Worm (Caenorhabditis elegans) whole organism, L4/young adult: ENCODE data around the gene T21C12.4.

ENCODE experiments used
- W03F9.2 ChIP-seq: fragments of 150-350 bp; optimal IDR thresholded peaks from 2 replicates; lab custom pipeline; 2014; ENCODE audit warnings: missing biosample characterization, missing genetic modification characterization
- dao-5 ChIP-seq: sonication (generic microtip); optimal IDR thresholded peaks from 2 replicates; lab custom pipeline; 2016; ENCODE audit warnings: missing genotype, missing genetic modification characterization, moderate library complexity, missing compliant biosample characterization
- him-1 ChIP-seq: sonication (generic microtip); optimal IDR thresholded peaks from 2 replicates; lab custom pipeline; 2016; ENCODE audit warnings: missing genotype, missing genetic modification reagents, missing genetic modification characterization, missing compliant biosample characterization

DNA sequence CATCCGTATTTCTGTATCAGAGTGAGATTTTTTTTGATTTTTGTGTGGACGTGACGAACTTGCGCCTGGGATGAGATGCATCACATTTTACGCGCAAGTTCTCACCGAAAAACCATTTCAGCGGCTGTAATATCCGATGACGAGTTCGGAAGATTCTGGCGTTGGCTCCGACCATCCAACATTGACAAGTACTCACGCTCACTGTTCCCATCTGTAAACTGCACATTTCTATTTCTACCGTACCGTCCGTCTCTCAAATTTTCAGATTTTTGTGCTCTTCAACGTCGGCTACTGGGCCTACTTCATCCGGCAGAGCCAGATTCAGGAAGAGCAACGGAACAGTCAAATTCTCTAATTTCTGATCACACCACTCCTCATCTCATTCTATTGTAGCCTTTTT lies 30.4 kb downstream of the T21C12.4 start:
- TF ChIP-seq dao-5 (tag; lab: Kevin White, UChicago) (no peak), W03F9.2 (tag; lab: Kevin White, UChicago) (no peak), him-1 (tag; lab: Kevin White, UChicago) (no peak)
